Fruit fly (Drosophila melanogaster): ENCODE measurements around the gene CG16985.

- TF ChIP-seq cic (GFP tag; optimal IDR thresholded peaks at IDR 0.05) (no peak), CG11617 (GFP tag; optimal IDR thresholded peaks at IDR 0.05) (no peak), Hr96 (GFP tag; optimal IDR thresholded peaks at IDR 0.05) (no peak), cnc (optimal IDR thresholded peaks at IDR 0.05) (no peak), CG5204 (GFP tag; optimal IDR thresholded peaks at IDR 0.05) (no peak), CG7101 (tag; optimal IDR thresholded peaks at IDR 0.05) (no peak), bab1 (GFP tag; optimal IDR thresholded peaks at IDR 0.05) (no peak), kay (GFP tag; ENCODE audit: borderline replicate concordance) (no peak), Mnt (GFP tag; optimal IDR thresholded peaks at IDR 0.05) (no peak), CG12768 (GFP tag; optimal IDR thresholded peaks at IDR 0.05) (no peak), CG14711 (tag; optimal IDR thresholded peaks at IDR 0.05) (no peak), pad (GFP tag; optimal IDR thresholded peaks at IDR 0.05) (no peak)
Measured at dm6 chr3L:2578315-2578714, 20.8 kb upstream of the CG16985 start.
